Worm (Caenorhabditis elegans): ENCODE results near the gene set-3.

DNA sequence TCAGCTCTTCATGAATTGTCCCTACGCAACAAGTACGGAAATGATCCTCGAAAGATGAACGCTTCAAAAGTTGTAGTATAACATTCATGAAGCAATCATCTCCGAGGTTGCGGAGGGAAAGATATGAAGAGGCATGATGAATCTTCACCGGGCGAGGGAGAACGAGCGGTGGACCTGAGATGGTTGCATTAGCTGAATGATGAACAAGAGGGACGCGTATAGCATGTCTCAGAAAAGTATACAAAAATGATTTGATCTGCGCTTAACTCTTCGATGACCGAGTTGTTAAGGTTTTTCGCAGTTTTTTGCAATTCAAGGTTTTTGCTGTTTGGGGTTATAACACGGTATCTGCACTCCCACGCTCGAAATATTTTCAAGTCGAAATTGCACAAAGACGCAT, 8.4 kb downstream of the set-3 start, which contains the start of gene C07A9.10:
- TF ChIP-seq snpc-4 (tag; optimal IDR thresholded peaks at IDR 0.05) (no peak), unc-62 (GFP tag; optimal IDR thresholded peaks at IDR 0.05) (no peak), nhr-10 (tag; optimal IDR thresholded peaks at IDR 0.05) (no peak), dmd-4 (tag; optimal IDR thresholded peaks at IDR 0.05) (no peak), ceh-82 (tag; optimal IDR thresholded peaks at IDR 0.05) (no peak), R02D3.7 (tag; optimal IDR thresholded peaks at IDR 0.05) (no peak), ztf-11 (tag; optimal IDR thresholded peaks at IDR 0.05) (no peak)
